Worm (Caenorhabditis elegans): Measurements from ENCODE around the gene Y41E3.1.
A peak's percentile ranks its signal among the peaks of the same experiment; 100 is the strongest.

Y41E3.1 gene

DNA sequence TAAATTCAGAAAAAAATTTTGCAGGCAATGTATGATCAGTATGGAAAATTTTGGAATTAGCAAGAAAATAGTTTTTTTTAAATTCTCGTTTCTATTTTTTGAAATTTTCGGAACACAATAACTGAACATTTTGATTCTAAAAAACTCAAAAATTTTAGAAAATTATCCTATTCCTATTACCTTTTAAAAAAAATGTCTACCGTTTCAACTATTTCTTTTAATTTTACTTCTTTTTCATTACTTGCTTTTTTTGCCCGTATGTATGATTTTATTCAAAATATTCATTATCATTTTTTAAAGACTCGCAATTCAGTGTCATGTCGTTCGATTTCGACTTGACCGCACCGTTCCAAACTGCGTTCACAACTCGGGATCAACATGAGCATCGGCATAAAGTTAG lies 22.6 kb upstream of the Y41E3.1 start, which contains the start of gene atln-2:
Gene atln-2, plus strand, starts transcription at position 301 of the 400 bp plus-strand sequence.
- TF ChIP-seq mep-1 (tag; optimal IDR thresholded peaks at IDR 0.05) (no peak), nhr-237 (tag; optimal IDR thresholded peaks at IDR 0.05) (no peak), unc-39 (tag; optimal IDR thresholded peaks at IDR 0.05) (no peak), sem-2 (GFP tag; optimal IDR thresholded peaks at IDR 0.05) (no peak), sptf-1 (tag; optimal IDR thresholded peaks at IDR 0.05) (no peak), snpc-4 (tag; optimal IDR thresholded peaks at IDR 0.05) (no peak), ztf-11 (tag; optimal IDR thresholded peaks at IDR 0.05) (no peak), tbx-8 (GFP tag; optimal IDR thresholded peaks at IDR 0.05) (no peak), elt-1 (tag; optimal IDR thresholded peaks at IDR 0.05; ENCODE audit: borderline replicate concordance, insufficient read depth) (no peak), bed-3 (GFP tag; optimal IDR thresholded peaks at IDR 0.05) (no peak), zip-8 (tag; optimal IDR thresholded peaks at IDR 0.05) (no peak), unc-120 (tag; optimal IDR thresholded peaks at IDR 0.05; ENCODE audit: poor library complexity, severe bottlenecking) (no peak), unc-62 (GFP tag; optimal IDR thresholded peaks at IDR 0.05) (no peak), blmp-1 (tag; optimal IDR thresholded peaks at IDR 0.05) (no peak), ceh-39 (tag; optimal IDR thresholded peaks at IDR 0.05) (no peak)

DNA sequence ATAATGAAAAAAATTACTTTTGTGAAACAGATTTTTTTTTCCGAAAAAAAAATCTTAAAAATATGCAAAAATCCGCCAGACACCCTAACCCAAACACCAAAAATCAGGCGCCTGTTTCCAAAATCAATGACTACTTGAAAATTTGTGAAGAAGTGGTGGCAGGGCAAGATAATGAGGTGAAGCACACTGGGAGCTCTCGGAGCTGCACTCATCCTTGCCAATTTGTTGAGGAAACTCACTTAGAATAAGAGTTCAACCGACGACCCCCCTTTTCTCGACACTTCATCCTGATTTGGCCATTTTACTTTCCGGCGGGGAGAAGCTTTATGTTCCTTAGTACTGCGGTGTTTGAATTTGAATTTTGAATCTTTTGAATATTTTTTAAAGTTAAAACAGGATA lies 19.5 kb upstream of the Y41E3.1 start:
- TF ChIP-seq unc-120 (tag; optimal IDR thresholded peaks at IDR 0.05; ENCODE audit: poor library complexity, severe bottlenecking) (no peak), cnd-1 (tag; optimal IDR thresholded peaks at IDR 0.05) (no peak), mls-2 (tag; optimal IDR thresholded peaks at IDR 0.05) (no peak), lin-13 (tag; optimal IDR thresholded peaks at IDR 0.05) (no peak), unc-62 (GFP tag; optimal IDR thresholded peaks at IDR 0.05) (no peak), M03D4.4 (tag; optimal IDR thresholded peaks at IDR 0.05) (no peak), ceh-39 (tag; optimal IDR thresholded peaks at IDR 0.05) (no peak), ces-1 (GFP tag; optimal IDR thresholded peaks at IDR 0.05) (peak; percentile 74)

DNA sequence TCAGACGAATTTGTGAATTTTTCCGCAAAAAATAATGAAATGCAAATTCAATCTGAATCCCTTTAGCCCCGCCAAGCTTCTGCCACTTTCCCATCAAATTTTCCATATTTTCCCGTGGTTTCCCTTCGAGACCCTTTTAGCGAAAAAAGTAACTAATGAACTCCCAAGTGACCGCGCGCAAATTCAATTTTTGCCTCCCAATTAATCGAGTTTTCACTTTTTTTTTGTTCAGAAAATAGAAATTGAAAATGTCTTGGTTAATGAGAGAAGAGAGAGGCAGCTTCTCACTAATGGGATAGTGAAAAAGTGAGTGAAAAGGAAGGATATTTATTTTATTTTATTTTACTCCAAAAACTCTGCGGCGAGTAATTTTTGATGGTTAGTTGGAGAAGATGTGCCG lies 1.4 kb upstream of the Y41E3.1 start:
- no peak for TF ChIP-seq unc-62 (GFP tag; optimal IDR thresholded peaks at IDR 0.05)
- TF ChIP-seq lsy-2 (tag; optimal IDR thresholded peaks at IDR 0.05) = no peak
- TF ChIP-seq ces-1 (GFP tag; optimal IDR thresholded peaks at IDR 0.05) = peak; percentile 94

DNA sequence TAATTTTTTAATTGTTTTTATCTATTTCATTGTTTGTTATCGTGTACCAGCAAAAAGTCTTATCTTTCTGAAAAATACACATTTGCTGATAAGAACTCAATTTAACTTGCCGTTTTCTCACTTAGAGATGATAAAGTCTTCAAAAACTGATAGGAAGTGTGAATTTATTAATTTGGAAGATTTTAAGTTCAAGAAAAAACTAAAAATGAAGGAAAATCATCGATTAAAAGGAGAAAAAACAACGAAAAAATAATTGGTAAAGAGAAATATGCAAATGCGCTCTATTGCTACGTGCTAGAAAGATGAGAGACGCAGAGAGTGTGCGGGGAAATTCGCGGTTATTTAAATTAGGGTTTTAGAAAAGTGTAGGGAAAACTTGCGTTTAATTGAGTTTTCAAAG lies 701 bp upstream of the Y41E3.1 start:
- TF ChIP-seq unc-120 (tag; optimal IDR thresholded peaks at IDR 0.05; ENCODE audit: poor library complexity, severe bottlenecking) (no peak), lin-13 (tag; optimal IDR thresholded peaks at IDR 0.05) (peak; percentile 39), pha-4 (tag; optimal IDR thresholded peaks at IDR 0.05) (peak; percentile 56), nhr-237 (tag; optimal IDR thresholded peaks at IDR 0.05) (peak; percentile 92), ceh-39 (tag; optimal IDR thresholded peaks at IDR 0.05) (peak; percentile 71), elt-3 (tag; optimal IDR thresholded peaks at IDR 0.05) (no peak), hlh-1 (tag; optimal IDR thresholded peaks at IDR 0.05) (peak; percentile 51), blmp-1 (tag; optimal IDR thresholded peaks at IDR 0.05) (peak; percentile 13), ceh-43 (GFP tag; optimal IDR thresholded peaks at IDR 0.05) (peak; percentile 25), nhr-2 (tag; optimal IDR thresholded peaks at IDR 0.05) (peak; percentile 59), M03D4.4 (tag; optimal IDR thresholded peaks at IDR 0.05) (no peak), ztf-11 (tag; optimal IDR thresholded peaks at IDR 0.05) (no peak), ces-1 (GFP tag; optimal IDR thresholded peaks at IDR 0.05) (peak; percentile 78), ham-2 (GFP tag; optimal IDR thresholded peaks at IDR 0.05) (no peak), sem-2 (GFP tag; optimal IDR thresholded peaks at IDR 0.05) (no peak), mep-1 (tag; optimal IDR thresholded peaks at IDR 0.05) (peak; percentile 79), lsy-2 (tag; optimal IDR thresholded peaks at IDR 0.05) (peak; percentile 81), unc-62 (GFP tag; optimal IDR thresholded peaks at IDR 0.05) (peak; percentile 21), cnd-1 (tag; optimal IDR thresholded peaks at IDR 0.05) (no peak)

DNA sequence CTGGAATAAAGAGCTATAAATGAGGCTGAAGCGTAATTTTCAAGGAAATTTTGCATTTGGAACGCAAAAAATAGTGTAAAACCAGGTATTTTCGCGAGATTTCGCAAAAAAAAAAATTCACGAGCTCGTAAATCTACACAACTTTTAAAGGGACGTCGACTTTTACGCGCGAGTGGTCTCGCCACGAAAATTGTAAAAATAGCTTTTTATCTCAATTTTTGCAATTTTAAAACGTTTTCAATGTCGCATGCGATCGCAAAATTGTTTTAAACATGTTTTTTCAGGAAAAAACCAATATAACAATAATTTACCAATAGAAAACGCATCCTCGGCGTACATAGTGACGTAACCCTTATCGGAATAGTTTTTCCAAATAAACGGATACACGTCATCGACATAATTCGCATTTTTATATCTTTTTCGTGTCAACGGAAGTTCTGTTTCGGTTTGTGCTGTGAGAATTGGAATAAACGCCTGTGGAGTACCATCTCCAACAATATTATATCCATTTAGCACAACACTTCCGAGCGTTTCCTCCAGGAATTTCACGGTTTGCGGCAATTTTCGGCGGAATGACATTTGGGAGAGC lies 1.9 kb downstream of the Y41E3.1 start:
- TF ChIP-seq pha-4 (tag; optimal IDR thresholded peaks at IDR 0.05) (no peak), ztf-11 (tag; optimal IDR thresholded peaks at IDR 0.05) (no peak), elt-3 (tag; optimal IDR thresholded peaks at IDR 0.05) (no peak), ceh-83 (GFP tag; optimal IDR thresholded peaks at IDR 0.05) (no peak), unc-120 (tag; optimal IDR thresholded peaks at IDR 0.05; ENCODE audit: poor library complexity, severe bottlenecking) (no peak), ceh-43 (GFP tag; optimal IDR thresholded peaks at IDR 0.05) (no peak), mep-1 (tag; optimal IDR thresholded peaks at IDR 0.05) (no peak), unc-62 (GFP tag; optimal IDR thresholded peaks at IDR 0.05) (no peak), nhr-76 (tag; optimal IDR thresholded peaks at IDR 0.05) (no peak), ceh-39 (tag; optimal IDR thresholded peaks at IDR 0.05) (no peak), blmp-1 (tag; optimal IDR thresholded peaks at IDR 0.05) (no peak), snpc-4 (tag; optimal IDR thresholded peaks at IDR 0.05) (no peak), lin-32 (GFP tag; optimal IDR thresholded peaks at IDR 0.05) (no peak), nhr-28 (tag; optimal IDR thresholded peaks at IDR 0.05) (no peak), ham-2 (GFP tag; optimal IDR thresholded peaks at IDR 0.05) (no peak), zip-8 (tag; optimal IDR thresholded peaks at IDR 0.05) (no peak), sem-2 (GFP tag; optimal IDR thresholded peaks at IDR 0.05) (no peak), tbx-8 (GFP tag; optimal IDR thresholded peaks at IDR 0.05) (no peak), drap-1 (GFP tag; optimal IDR thresholded peaks at IDR 0.05) (no peak)

Measured in whole organism, mixed stage, embryonic.